Worm (Caenorhabditis elegans) whole organism, L3 larva: ENCODE data around the gene sri-21.
"Not testable (repeated sequence)": the region's sequence is repeated elsewhere in the genome, so short reads cannot be mapped to it uniquely, and the experiment has no call there.

Experiments used
- R02D3.7 ChIP-seq: fragments of 150-350 bp; optimal IDR thresholded peaks from 2 replicates; lab custom pipeline; 2014; ENCODE audit warnings: missing biosample characterization, missing genetic modification characterization
- ama-1 ChIP-seq: fragments of 150-350 bp; optimal IDR thresholded peaks from 2 replicates; lab custom pipeline; 2018
- ceh-16 ChIP-seq: sonication (generic microtip); optimal IDR thresholded peaks from 2 replicates; lab custom pipeline; 2017; ENCODE audit warnings: missing biosample characterization, missing genetic modification characterization
- ceh-28 ChIP-seq: fragments of 150-350 bp; optimal IDR thresholded peaks from 2 replicates; lab custom pipeline; 2014; ENCODE audit warnings: missing biosample characterization, missing genetic modification reagents, missing genetic modification characterization
- ceh-82 ChIP-seq: fragments of 150-350 bp; optimal IDR thresholded peaks from 2 replicates; lab custom pipeline; 2014; ENCODE audit warnings: missing biosample characterization, missing genetic modification characterization
- ceh-9 ChIP-seq: sonication (generic microtip); optimal IDR thresholded peaks from 2 replicates; lab custom pipeline; 2018; ENCODE audit warnings: missing biosample characterization, missing genetic modification characterization
- daf-12 ChIP-seq: fragments of 150-350 bp; optimal IDR thresholded peaks from 2 replicates; lab custom pipeline; 2014; ENCODE audit warnings: missing biosample characterization, missing genetic modification reagents, missing genetic modification characterization
- egl-5 ChIP-seq: fragments of 150-350 bp; optimal IDR thresholded peaks from 2 replicates; lab custom pipeline; 2017; ENCODE audit warnings: missing biosample characterization, missing genetic modification reagents, missing genetic modification characterization, inconsistent platforms
- elt-1 ChIP-seq: fragments of 150-350 bp; optimal IDR thresholded peaks from 2 replicates; lab custom pipeline; 2014; ENCODE audit warnings: missing biosample characterization, missing genetic modification characterization
- eor-1 ChIP-seq, 2 experiments: fragments of 150-350 bp; optimal IDR thresholded peaks; 2 replicates each; lab custom pipeline; 2014 to 2018; ENCODE audit warnings: missing biosample characterization in 2 of 2, missing genetic modification characterization in 2 of 2
- fkh-10 ChIP-seq: sonication (generic microtip); optimal IDR thresholded peaks from 2 replicates; lab custom pipeline; 2017; ENCODE audit warnings: missing biosample characterization, missing genetic modification reagents, missing genetic modification characterization
- fkh-2 ChIP-seq: fragments of 150-350 bp; optimal IDR thresholded peaks from 2 replicates; lab custom pipeline; 2014; ENCODE audit warnings: missing biosample characterization, missing genetic modification reagents, missing genetic modification characterization
- hmg-11 ChIP-seq: sonication (generic microtip); optimal IDR thresholded peaks from 2 replicates; lab custom pipeline; 2016; ENCODE audit warnings: missing genetic modification characterization, missing compliant biosample characterization
- jun-1 ChIP-seq: fragments of 150-350 bp; optimal IDR thresholded peaks from 2 replicates; lab custom pipeline; 2014; ENCODE audit warnings: missing biosample characterization, missing genetic modification reagents, missing genetic modification characterization
- lin-15B ChIP-seq: fragments of 150-350 bp; optimal IDR thresholded peaks from 2 replicates; lab custom pipeline; 2014; ENCODE audit warnings: missing biosample characterization, missing genetic modification characterization
- mdl-1 ChIP-seq: fragments of 150-350 bp; optimal IDR thresholded peaks from 2 replicates; lab custom pipeline; 2014; ENCODE audit warnings: missing biosample characterization, missing genetic modification characterization
- nfya-1 ChIP-seq: sonication (generic microtip); optimal IDR thresholded peaks from 2 replicates; lab custom pipeline; 2017; ENCODE audit warnings: missing genetic modification characterization, mild to moderate bottlenecking, missing compliant biosample characterization, antibody characterized with exemption, moderate library complexity; ENCODE audit not compliant: insufficient read depth
- nhr-11 ChIP-seq: fragments of 150-350 bp; optimal IDR thresholded peaks from 2 replicates; lab custom pipeline; 2014; ENCODE audit warnings: missing biosample characterization, missing genetic modification characterization
- nhr-12 ChIP-seq: fragments of 150-350 bp; optimal IDR thresholded peaks from 2 replicates; lab custom pipeline; 2014; ENCODE audit warnings: missing biosample characterization, missing genetic modification characterization
- nhr-23 ChIP-seq: fragments of 150-350 bp; optimal IDR thresholded peaks from 2 replicates; lab custom pipeline; 2014; ENCODE audit warnings: missing biosample characterization, missing genetic modification reagents, missing genetic modification characterization
- nhr-237 ChIP-seq: fragments of 150-350 bp; optimal IDR thresholded peaks from 2 replicates; lab custom pipeline; 2014; ENCODE audit warnings: missing biosample characterization, missing genetic modification characterization
- nhr-25 ChIP-seq: sonication (generic microtip); optimal IDR thresholded peaks from 2 replicates; lab custom pipeline; 2017; ENCODE audit warnings: missing biosample characterization, missing genetic modification characterization
- nhr-28 ChIP-seq: fragments of 150-350 bp; optimal IDR thresholded peaks from 2 replicates; lab custom pipeline; 2014; ENCODE audit warnings: missing biosample characterization, missing genetic modification characterization
- nhr-76 ChIP-seq: fragments of 150-350 bp; sonication (generic microtip); optimal IDR thresholded peaks from 5 replicates; lab custom pipeline; 2014; ENCODE audit warnings: missing biosample characterization, missing genetic modification characterization
- nhr-77 ChIP-seq: fragments of 150-350 bp; optimal IDR thresholded peaks from 2 replicates; lab custom pipeline; 2014; ENCODE audit warnings: missing biosample characterization, missing genetic modification characterization
- pha-4 ChIP-seq: fragments of 150-350 bp; optimal IDR thresholded peaks from 2 replicates; lab custom pipeline; 2014; ENCODE audit warnings: missing biosample characterization, missing genetic modification reagents, missing genetic modification characterization
- pqm-1 ChIP-seq: fragments of 150-350 bp; optimal IDR thresholded peaks from 2 replicates; lab custom pipeline; 2017; ENCODE audit warnings: missing biosample characterization, missing genetic modification characterization, inconsistent platforms
- unc-39 ChIP-seq: sonication (generic microtip); optimal IDR thresholded peaks from 4 replicates; lab custom pipeline; 2017; ENCODE audit warnings: missing biosample characterization, missing genetic modification characterization
- unc-62 ChIP-seq: fragments of 150-350 bp; sonication (generic microtip); optimal IDR thresholded peaks from 4 replicates; lab custom pipeline; 2014; ENCODE audit warnings: missing biosample characterization, missing genetic modification reagents, missing genetic modification characterization
- zag-1 ChIP-seq: fragments of 150-350 bp; optimal IDR thresholded peaks from 2 replicates; lab custom pipeline; 2014; ENCODE audit warnings: missing biosample characterization, missing genetic modification characterization
- ztf-4 ChIP-seq: fragments of 150-350 bp; optimal IDR thresholded peaks from 2 replicates; lab custom pipeline; 2014; ENCODE audit warnings: missing biosample characterization, missing genetic modification characterization

The sri-21 gene

ce11 chrV:3557422-3557821, 7.8 kb downstream of the sri-21 start, which contains the start of gene grl-31:
grl-31 (minus strand) TSS chrV:3557778.
- TF ChIP-seq nhr-23 (tag; lab: Kevin White, UChicago), result no peak
- no peak for TF ChIP-seq unc-39 (tag; lab: Kevin White, UChicago)
- TF ChIP-seq ceh-16, result no peak
- no peak for TF ChIP-seq unc-62 (GFP tag; lab: Kevin White, UChicago)
- TF ChIP-seq elt-1 (tag; lab: Kevin White, UChicago), result no peak
- no peak for TF ChIP-seq R02D3.7 (tag; lab: Kevin White, UChicago)
- no peak for TF ChIP-seq jun-1

ce11 chrV:3558744-3559143, 9.1 kb downstream of the sri-21 start, which contains the start of gene T24A6.1:
T24A6.1 (plus strand) TSS chrV:3559044.
- not testable (repeated sequence) for TF ChIP-seq ztf-4, mdl-1, nhr-28 (tag; lab: Kevin White, UChicago)

DNA sequence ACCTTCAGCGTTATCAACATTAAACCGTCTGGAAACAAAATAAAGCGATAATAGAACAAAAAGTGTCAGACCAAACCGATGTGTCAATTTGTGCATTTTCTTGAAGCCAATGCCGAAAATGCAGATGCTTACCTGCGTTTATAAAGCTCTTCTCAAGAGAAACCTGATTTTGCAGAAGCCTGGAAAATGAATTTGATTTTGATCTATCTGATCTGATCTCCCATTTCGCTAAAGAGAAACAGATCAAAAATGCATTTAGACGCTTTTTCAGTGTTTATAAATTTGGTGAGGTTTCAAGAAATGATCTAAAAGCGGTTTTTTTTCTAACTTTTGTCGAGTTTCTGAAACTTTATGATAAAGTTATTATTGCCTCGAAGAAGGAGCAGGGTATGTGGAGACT, 13.2 kb downstream of the sri-21 start, which contains the start of gene T24A6.16:
T24A6.16 (minus strand) TSS at position 101 of the 400 bp plus-strand sequence.
- TF ChIP-seq nhr-23 (tag; lab: Kevin White, UChicago); pha-4; ceh-9 (tag; lab: Kevin White, UChicago): not testable (repeated sequence)

DNA sequence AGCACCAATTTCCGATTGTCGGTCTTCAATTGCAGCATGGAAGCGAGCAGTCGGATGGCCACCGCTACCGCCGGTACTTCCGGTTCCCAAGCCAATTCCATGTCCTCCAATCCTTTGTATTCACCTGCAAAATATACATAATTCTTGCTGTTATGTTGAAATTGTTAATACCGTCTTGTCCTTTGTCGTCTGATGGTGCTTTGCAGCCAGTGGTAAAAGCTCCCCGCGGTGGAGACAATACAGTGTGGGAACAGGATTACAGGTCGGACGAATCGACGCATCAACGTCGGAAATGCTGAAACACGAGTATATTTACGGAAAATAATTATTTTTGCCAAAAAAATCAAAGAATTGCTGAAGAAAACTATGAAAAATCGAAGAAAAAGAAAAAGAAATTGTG, 14.7 kb downstream of the sri-21 start, which contains the start of gene T24A6.17:
T24A6.17 (minus strand) TSS at position 101 of the 400 bp plus-strand sequence.
- not testable (repeated sequence) for TF ChIP-seq ceh-28, R02D3.7, nhr-25 (tag; lab: Kevin White, UChicago)

- not testable (repeated sequence) for TF ChIP-seq unc-39 (tag; lab: Kevin White, UChicago); fkh-10 (GFP tag; lab: Kevin White, UChicago); ceh-28 (tag; lab: Kevin White, UChicago)
- TF ChIP-seq, all 47 proteins: peak for 0; not testable (repeated sequence) for 47
Observed at ce11 chrV:3570695-3571094, 21.0 kb downstream of the sri-21 start, which contains the start of gene F40C5.2. F40C5.2 (plus strand) TSS chrV:3570995.

- not testable (repeated sequence) for TF ChIP-seq zag-1, nhr-76, nhr-237 (tag; lab: Kevin White, UChicago)
- TF ChIP-seq, all 47 proteins: peak for 0; not testable (repeated sequence) for 47
Observed at ce11 chrV:3572408-3572807, 22.8 kb downstream of the sri-21 start, which contains the start of gene F40C5.1. F40C5.1 (plus strand) TSS chrV:3572708.

DNA sequence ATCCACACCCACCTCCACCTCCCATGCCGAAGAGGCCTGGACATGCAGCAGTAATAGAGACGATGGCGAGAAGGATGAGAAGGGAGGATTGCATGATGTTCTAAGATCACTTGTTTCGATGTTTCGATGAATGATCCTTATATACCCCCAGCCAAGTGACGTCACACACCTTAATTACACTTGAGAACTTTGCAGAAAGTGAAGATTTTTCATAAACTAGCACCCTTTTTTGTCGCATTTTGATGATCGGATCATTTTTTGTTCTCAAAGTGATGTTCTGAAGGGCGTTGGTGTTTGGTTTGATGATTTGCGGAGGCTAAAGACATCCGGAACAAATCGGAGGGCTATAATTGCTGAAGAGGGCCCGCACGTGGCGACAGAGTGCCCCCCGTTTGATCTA, 26.1 kb downstream of the sri-21 start, which contains the start of gene grl-27:
grl-27 (minus strand) TSS at position 101 of the 400 bp plus-strand sequence.
- TF ChIP-seq nfya-1 (tag; lab: Kevin White, UChicago), result no peak
- TF ChIP-seq nhr-25 (tag; lab: Kevin White, UChicago), result no peak
- TF ChIP-seq ceh-82 (tag; lab: Kevin White, UChicago), result no peak
- TF ChIP-seq fkh-2 (tag; lab: Kevin White, UChicago), result no peak
- TF ChIP-seq daf-12 (tag; lab: Kevin White, UChicago), result no peak
- no peak for TF ChIP-seq unc-62 (GFP tag; lab: Kevin White, UChicago)
- no peak for TF ChIP-seq ceh-9 (tag; lab: Kevin White, UChicago)

- TF ChIP-seq mdl-1 (tag; lab: Kevin White, UChicago), result no peak
- TF ChIP-seq ceh-9 (tag; lab: Kevin White, UChicago), result no peak
- TF ChIP-seq pha-4, result no peak
- TF ChIP-seq eor-1 (tag; optimal IDR thresholded peaks at IDR 0.05; lab: Kevin White, UChicago), result no peak
- no peak for TF ChIP-seq hmg-11
- no peak for TF ChIP-seq nhr-23 (tag; lab: Kevin White, UChicago)
- no peak for TF ChIP-seq unc-39 (tag; lab: Kevin White, UChicago)
- TF ChIP-seq nhr-77 (tag; lab: Kevin White, UChicago), result no peak
- no peak for TF ChIP-seq ama-1 (lab: Kevin White, UChicago)
- TF ChIP-seq pqm-1 (tag; lab: Kevin White, UChicago), result no peak
- TF ChIP-seq lin-15B (tag; lab: Kevin White, UChicago), result no peak
- no peak for TF ChIP-seq nhr-12
- no peak for TF ChIP-seq nhr-11 (tag; lab: Kevin White, UChicago)
- TF ChIP-seq egl-5, result no peak
Observed at ce11 chrV:3578813-3579212, 29.2 kb downstream of the sri-21 start, which contains the start of gene pygl-1. pygl-1 (plus strand) TSS chrV:3579023.
